Worm (Caenorhabditis elegans) whole organism, early embryonic: ENCODE results near the gene rfl-1.
A peak's percentile ranks its signal among the peaks of the same experiment; 100 is the strongest.

Experiments
- B0310.2 ChIP-seq: sonication (generic microtip); optimal IDR thresholded peaks from 2 replicates; lab custom pipeline; 2016; ENCODE audit warnings: mild to moderate bottlenecking, missing genetic modification characterization, missing compliant biosample characterization
- F13C5.2 ChIP-seq: sonication (generic microtip); optimal IDR thresholded peaks from 2 replicates; lab custom pipeline; 2017; ENCODE audit warnings: mild to moderate bottlenecking, missing genetic modification characterization, inconsistent platforms, missing compliant biosample characterization
- aly-1 ChIP-seq: sonication (generic microtip); optimal IDR thresholded peaks from 2 replicates; lab custom pipeline; 2016; ENCODE audit warnings: missing genetic modification characterization, missing compliant biosample characterization
- ama-1 ChIP-seq: fragments of 150-350 bp; optimal IDR thresholded peaks from 2 replicates; lab custom pipeline; 2014
- ceh-13 ChIP-seq: fragments of 200-800 bp; sonication (Bioruptor generic); optimal IDR thresholded peaks from 2 replicates; lab custom pipeline; 2018; ENCODE audit warnings: mild to moderate bottlenecking, missing genetic modification characterization, missing compliant biosample characterization
- ceh-36 ChIP-seq: sonication (generic microtip); optimal IDR thresholded peaks from 2 replicates; lab custom pipeline; 2016; ENCODE audit warnings: missing genetic modification characterization, inconsistent platforms, missing compliant biosample characterization
- ets-7 ChIP-seq: sonication (generic microtip); optimal IDR thresholded peaks from 2 replicates; lab custom pipeline; 2016; ENCODE audit warnings: missing genotype, missing genetic modification characterization, missing compliant biosample characterization
- flt-1 ChIP-seq: fragments of 200-800 bp; sonication (Bioruptor generic); IDR thresholded peaks from 2 replicates; pipeline ENCODE4 v1.3.6; 2022; ENCODE audit warnings: missing genetic modification characterization, missing compliant biosample characterization
- hmbx-1 ChIP-seq: sonication (generic microtip); optimal IDR thresholded peaks from 2 replicates; lab custom pipeline; 2016; ENCODE audit warnings: mild to moderate bottlenecking, missing genetic modification characterization, missing compliant biosample characterization
- hmg-4 ChIP-seq: fragments of 200-800 bp; sonication (Bioruptor generic); optimal IDR thresholded peaks from 2 replicates; lab custom pipeline; 2018; ENCODE audit warnings: mild to moderate bottlenecking, missing genetic modification characterization, missing compliant biosample characterization
- hnd-1 ChIP-seq: sonication (generic microtip); optimal IDR thresholded peaks from 2 replicates; lab custom pipeline; 2016; ENCODE audit warnings: missing genetic modification characterization, missing compliant biosample characterization
- pes-1 ChIP-seq: fragments of 200-800 bp; sonication (Bioruptor generic); IDR thresholded peaks from 2 replicates; pipeline ENCODE4 v1.3.6; 2022; ENCODE audit warnings: missing genetic modification reagents, missing genetic modification characterization, missing compliant biosample characterization
- scrt-1 ChIP-seq: fragments of 200-800 bp; sonication (Bioruptor generic); IDR thresholded peaks from 2 replicates; pipeline ENCODE4 v1.3.6; 2022; ENCODE audit warnings: missing genetic modification characterization, missing compliant biosample characterization
- sea-1 ChIP-seq: fragments of 200-800 bp; sonication (Bioruptor generic); conservative IDR thresholded peaks from 2 replicates; pipeline ENCODE4 v1.3.6; 2022; ENCODE audit warnings: missing genetic modification characterization, missing compliant biosample characterization
- tbx-11 ChIP-seq: fragments of 200-800 bp; sonication (Bioruptor generic); IDR thresholded peaks from 2 replicates; pipeline ENCODE4 v1.3.6; 2022; ENCODE audit warnings: missing genetic modification characterization, missing compliant biosample characterization
- tbx-37 ChIP-seq: fragments of 200-800 bp; sonication (Bioruptor generic); conservative IDR thresholded peaks from 2 replicates; pipeline ENCODE4 v1.3.6; 2022; ENCODE audit warnings: missing genetic modification reagents, missing genetic modification characterization, missing compliant biosample characterization
- tra-4 ChIP-seq: sonication (generic microtip); optimal IDR thresholded peaks from 2 replicates; lab custom pipeline; 2017; ENCODE audit warnings: missing genetic modification characterization, missing compliant biosample characterization

The rfl-1 gene

DNA sequence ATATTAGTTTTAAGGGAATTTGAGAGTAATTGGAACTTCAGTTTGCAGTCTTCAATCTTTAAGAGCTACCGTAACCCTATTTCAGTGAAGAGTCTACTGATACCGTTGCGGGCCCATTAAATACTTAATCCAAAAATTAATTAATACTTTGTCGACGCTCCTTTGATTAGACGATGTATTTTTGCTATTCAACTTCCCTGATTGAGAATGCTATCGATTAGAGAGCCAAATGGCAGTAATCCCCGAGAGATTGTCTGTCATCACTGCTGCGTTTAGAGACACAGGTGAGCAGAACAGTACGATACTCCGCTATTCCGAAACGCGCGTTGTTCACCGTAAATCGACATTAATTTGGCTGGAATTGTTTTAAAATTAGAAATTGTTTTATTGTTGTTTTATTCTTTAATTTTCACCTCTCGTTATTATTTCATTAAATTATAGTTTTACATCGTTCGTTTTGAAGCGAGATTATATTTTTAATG, at the start of gene rfl-1:
Gene rfl-1 (plus strand): TSS at position 51 of the 482 bp plus-strand sequence.
- TF ChIP-seq sea-1 (GFP tag; lab: Robert Waterston, UW) = no peak
- TF ChIP-seq scrt-1 (GFP tag; lab: Robert Waterston, UW) = no peak
- no peak for TF ChIP-seq aly-1 (tag; lab: Kevin White, UChicago)
- TF ChIP-seq ceh-13 (GFP tag; lab: Kevin White, UChicago) = no peak
- no peak for TF ChIP-seq hmbx-1
- no peak for TF ChIP-seq ceh-36 (tag; lab: Kevin White, UChicago)
- no peak for TF ChIP-seq ama-1 (lab: Kevin White, UChicago)
- TF ChIP-seq B0310.2 (tag; lab: Kevin White, UChicago) = no peak
- no peak for TF ChIP-seq hnd-1 (tag; lab: Kevin White, UChicago)
- no peak for TF ChIP-seq F13C5.2 (tag; lab: Kevin White, UChicago)
- TF ChIP-seq tbx-11 = no peak
- no peak for TF ChIP-seq pes-1 (GFP tag; lab: Robert Waterston, UW)
- TF ChIP-seq tra-4 (tag; lab: Kevin White, UChicago) = no peak
- no peak for TF ChIP-seq ets-7 (tag; lab: Kevin White, UChicago)
- TF ChIP-seq hmg-4 (GFP tag; lab: Kevin White, UChicago) = no peak
- TF ChIP-seq flt-1 (GFP tag; lab: Robert Waterston, UW) = no peak

DNA sequence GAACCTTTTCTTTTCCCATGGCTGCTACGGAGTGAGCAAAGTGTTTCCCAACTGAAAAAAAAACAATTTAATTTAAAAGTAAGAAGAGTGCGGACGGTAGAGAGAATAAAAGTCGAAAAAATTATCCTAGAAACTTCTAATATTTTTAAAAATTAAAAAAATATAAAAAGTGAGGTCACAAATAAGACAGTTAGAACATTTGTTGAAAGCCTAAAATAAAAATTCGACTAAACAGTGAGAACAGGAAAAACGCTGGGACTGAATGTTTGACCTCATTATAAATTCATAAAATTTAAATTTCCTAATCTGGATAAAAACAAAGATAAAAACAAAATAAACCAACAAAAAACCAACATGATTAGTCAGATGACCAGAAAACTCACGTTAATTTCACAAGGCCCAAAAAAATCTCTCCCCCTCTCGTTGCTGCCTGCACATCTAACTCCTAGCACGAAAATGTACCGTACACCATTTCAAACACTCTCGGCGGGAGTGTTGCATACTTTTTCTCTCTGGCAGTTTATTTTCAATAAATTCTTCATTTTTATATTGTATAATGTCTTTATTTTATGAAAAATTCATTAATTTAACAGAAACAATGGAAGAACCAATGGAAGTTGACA, 49.2 kb upstream of the rfl-1 start, which contains the start of the genes eef-1A.1 and rfc-4:
Gene eef-1A.1 (minus strand): TSS at position 51 of the 623 bp plus-strand sequence.
Gene rfc-4 (plus strand): TSS at position 592 of the 623 bp plus-strand sequence.
- TF ChIP-seq ceh-36 (tag; lab: Kevin White, UChicago) (peak; percentile 7), ets-7 (tag; lab: Kevin White, UChicago) (no peak), hnd-1 (tag; lab: Kevin White, UChicago) (peak; percentile 50), F13C5.2 (tag; lab: Kevin White, UChicago) (peak; percentile 89), hmbx-1 (peak; percentile 9), ama-1 (lab: Kevin White, UChicago) (no peak), B0310.2 (tag; lab: Kevin White, UChicago) (no peak), sea-1 (GFP tag; lab: Robert Waterston, UW) (no peak), ceh-13 (GFP tag; lab: Kevin White, UChicago) (no peak), tbx-37 (GFP tag; lab: Robert Waterston, UW) (peak; percentile 59), scrt-1 (GFP tag; lab: Robert Waterston, UW) (no peak), tra-4 (tag; lab: Kevin White, UChicago) (no peak), flt-1 (GFP tag; lab: Robert Waterston, UW) (peak; percentile 84), pes-1 (GFP tag; lab: Robert Waterston, UW) (no peak; the same call in 1 of the 2 replicates), hmg-4 (GFP tag; lab: Kevin White, UChicago) (peak; percentile 61), tbx-11 (no peak), aly-1 (tag; lab: Kevin White, UChicago) (no peak)

DNA sequence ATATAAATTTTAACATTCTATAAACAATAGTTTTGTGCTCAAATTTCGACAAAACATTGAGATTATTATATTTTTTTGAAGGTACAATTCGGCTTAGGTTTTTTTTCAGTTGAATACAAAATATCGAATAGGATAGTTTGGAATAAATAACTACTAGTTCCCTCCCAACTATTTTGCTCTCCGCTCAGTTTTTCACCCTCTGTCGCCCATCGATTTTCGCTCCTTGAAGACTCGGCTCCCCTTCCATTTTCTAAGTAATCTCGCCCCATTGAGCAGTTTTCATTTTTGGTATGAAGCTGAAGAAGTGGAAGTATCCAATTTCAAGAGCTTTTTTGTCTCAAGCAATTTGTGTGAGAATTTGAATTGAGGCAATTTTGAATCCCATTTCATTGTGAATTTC, 47.3 kb upstream of the rfl-1 start, which contains the start of gene F31E3.2:
Gene F31E3.2 (plus strand): TSS at position 301 of the 400 bp plus-strand sequence.
- TF ChIP-seq sea-1 (GFP tag; lab: Robert Waterston, UW) = no peak
- no peak for TF ChIP-seq flt-1 (GFP tag; lab: Robert Waterston, UW)
- TF ChIP-seq hnd-1 (tag; lab: Kevin White, UChicago) = no peak
- no peak for TF ChIP-seq ceh-13 (GFP tag; lab: Kevin White, UChicago)
- TF ChIP-seq ets-7 (tag; lab: Kevin White, UChicago) = no peak
- no peak for TF ChIP-seq hmbx-1
- no peak for TF ChIP-seq pes-1 (GFP tag; lab: Robert Waterston, UW)
- no peak for TF ChIP-seq tbx-11
- no peak for TF ChIP-seq tra-4 (tag; lab: Kevin White, UChicago)
- TF ChIP-seq B0310.2 (tag; lab: Kevin White, UChicago) = no peak
- TF ChIP-seq F13C5.2 (tag; lab: Kevin White, UChicago) = no peak
- no peak for TF ChIP-seq ama-1 (lab: Kevin White, UChicago)
- TF ChIP-seq scrt-1 (GFP tag; lab: Robert Waterston, UW) = no peak
- no peak for TF ChIP-seq hmg-4 (GFP tag; lab: Kevin White, UChicago)
- no peak for TF ChIP-seq aly-1 (tag; lab: Kevin White, UChicago)

DNA sequence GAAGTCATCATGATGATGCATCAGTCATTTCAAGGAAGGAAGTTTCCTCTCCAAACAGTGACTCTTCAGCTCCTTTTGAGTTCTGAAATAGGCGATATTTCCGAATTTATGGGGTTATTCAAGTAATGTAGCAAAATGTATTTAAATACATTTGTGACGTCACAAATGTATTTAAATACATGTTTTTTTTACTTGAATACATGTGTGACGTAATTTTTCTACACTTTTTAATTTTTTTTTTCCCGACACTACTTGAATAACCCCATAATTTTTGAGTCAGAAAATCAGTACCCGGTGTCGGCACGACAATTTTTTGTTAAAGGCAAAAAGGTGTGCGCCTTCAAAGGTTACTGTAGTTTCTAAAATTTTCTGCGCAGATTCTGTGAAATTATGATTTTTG, 46.1 kb upstream of the rfl-1 start:
- TF ChIP-seq sea-1 (GFP tag; lab: Robert Waterston, UW) (no peak), ceh-13 (GFP tag; lab: Kevin White, UChicago) (no peak), aly-1 (tag; lab: Kevin White, UChicago) (no peak), ceh-36 (tag; lab: Kevin White, UChicago) (no peak), scrt-1 (GFP tag; lab: Robert Waterston, UW) (no peak), hmbx-1 (no peak), F13C5.2 (tag; lab: Kevin White, UChicago) (no peak), pes-1 (GFP tag; lab: Robert Waterston, UW) (no peak), B0310.2 (tag; lab: Kevin White, UChicago) (no peak), tra-4 (tag; lab: Kevin White, UChicago) (no peak), tbx-11 (no peak), ama-1 (lab: Kevin White, UChicago) (no peak), flt-1 (GFP tag; lab: Robert Waterston, UW) (no peak), ets-7 (tag; lab: Kevin White, UChicago) (no peak), tbx-37 (GFP tag; lab: Robert Waterston, UW) (no peak)

DNA sequence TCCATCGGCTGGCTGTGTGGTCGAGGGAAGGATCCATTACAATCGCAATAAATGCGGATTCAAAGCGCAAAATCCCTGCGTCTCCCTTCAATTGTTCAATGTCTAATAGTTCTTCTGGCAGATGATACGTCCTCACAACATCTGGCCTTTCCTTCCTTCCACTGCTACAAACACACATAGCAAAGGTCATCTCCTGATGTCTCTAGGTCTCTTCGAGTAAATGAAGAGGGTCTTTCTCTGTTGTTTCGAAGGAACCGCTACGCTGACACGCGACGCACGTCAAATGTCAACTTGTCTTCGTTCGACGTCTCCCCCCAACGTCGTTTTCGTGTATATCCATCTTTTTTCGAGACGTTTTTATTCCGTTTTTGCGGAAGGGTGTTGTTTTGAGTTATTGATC, 42.1 kb upstream of the rfl-1 start:
- TF ChIP-seq hmg-4 (GFP tag; lab: Kevin White, UChicago) = peak; percentile 80
- 0 out of 2 replicates have a peak, but pooled peaks have one; percentile 7 for TF ChIP-seq scrt-1 (GFP tag; lab: Robert Waterston, UW)
- no peak for TF ChIP-seq F13C5.2 (tag; lab: Kevin White, UChicago)

DNA sequence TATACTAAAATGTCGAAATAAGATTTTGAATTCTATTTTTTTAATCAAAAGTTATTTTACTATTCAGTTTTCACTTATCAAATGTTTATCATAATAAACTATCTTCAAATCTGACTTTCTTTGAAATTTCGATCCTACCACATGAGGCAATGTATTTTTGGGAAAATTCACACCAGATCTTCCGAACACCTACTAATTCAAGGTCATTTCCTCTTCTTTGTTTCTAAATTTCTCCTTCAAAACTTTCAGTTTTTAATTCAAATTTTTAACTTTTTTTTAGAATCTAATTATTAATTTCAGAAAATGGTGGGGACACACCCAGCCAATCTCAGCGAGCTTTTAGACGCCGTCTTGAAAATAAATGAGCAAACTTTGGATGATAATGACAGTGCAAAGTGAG, 41.4 kb upstream of the rfl-1 start, which contains the start of gene ceh-20:
Gene ceh-20 (plus strand): TSS at position 301 of the 400 bp plus-strand sequence.
- TF ChIP-seq F13C5.2 (tag; lab: Kevin White, UChicago) (no peak), flt-1 (GFP tag; lab: Robert Waterston, UW) (no peak), pes-1 (GFP tag; lab: Robert Waterston, UW) (no peak), hnd-1 (tag; lab: Kevin White, UChicago) (no peak), hmg-4 (GFP tag; lab: Kevin White, UChicago) (no peak), hmbx-1 (no peak), tbx-37 (GFP tag; lab: Robert Waterston, UW) (no peak), ceh-36 (tag; lab: Kevin White, UChicago) (no peak), ets-7 (tag; lab: Kevin White, UChicago) (no peak), ama-1 (lab: Kevin White, UChicago) (no peak), aly-1 (tag; lab: Kevin White, UChicago) (no peak)
